Fruit fly (Drosophila melanogaster) whole organism, larva: ENCODE results near the gene Akh.

ENCODE experiments used
- noc ChIP-seq: fragments of 200-800 bp; sonication (Bioruptor generic); optimal IDR thresholded peaks from 3 replicates; lab custom pipeline; 2019; ENCODE audit warnings: missing biosample characterization, mild to moderate bottlenecking, missing genetic modification characterization, moderate library complexity

Akh gene

dm6 chr3L:4141167-4141566, at the start of gene Akh:
Gene Akh, plus strand, starts transcription at chr3L:4141467.
- TF ChIP-seq noc = no peak

dm6 chr3L:4092705-4093257, 48.5 kb upstream of the Akh start, which contains the start of gene CG14990:
Gene CG14990, plus strand, starts transcription at chr3L:4093207.
- TF ChIP-seq noc = no peak

- no peak for TF ChIP-seq noc
Observed at dm6 chr3L:4096546-4096945, 44.7 kb upstream of the Akh start.

- TF ChIP-seq noc = no peak
Observed at dm6 chr3L:4099194-4099593, 42.1 kb upstream of the Akh start.

- TF ChIP-seq noc = peak; percentile 3
Observed at dm6 chr3L:4102496-4103257, 38.6 kb upstream of the Akh start, which contains the start of gene CG14995. Gene CG14995, minus strand, starts transcription at chr3L:4103256.

dm6 chr3L:4103258-4104247, 37.7 kb upstream of the Akh start, which contains the start of gene Fit1:
Gene Fit1, plus strand, starts transcription at chr3L:4103564.
- TF ChIP-seq noc = peak; percentile 48

- no peak for TF ChIP-seq noc
Observed at dm6 chr3L:4107120-4107519, 34.1 kb upstream of the Akh start.

- no peak for TF ChIP-seq noc
Observed at dm6 chr3L:4108072-4108843, 33.0 kb upstream of the Akh start, which contains the start of gene Ack. Gene Ack, plus strand, starts transcription at chr3L:4108186.

- TF ChIP-seq noc = peak; percentile 86
Observed at dm6 chr3L:4108844-4109494, 32.3 kb upstream of the Akh start.

- no peak for TF ChIP-seq noc
Observed at dm6 chr3L:4110212-4110611, 31.1 kb upstream of the Akh start.

- TF ChIP-seq noc = no peak
Observed at dm6 chr3L:4113998-4114397, 27.3 kb upstream of the Akh start.

- TF ChIP-seq noc = no peak
Observed at dm6 chr3L:4115107-4115506, 26.2 kb upstream of the Akh start.

dm6 chr3L:4115701-4116100, 25.6 kb upstream of the Akh start:
- TF ChIP-seq noc = no peak

dm6 chr3L:4116490-4117367, 24.5 kb upstream of the Akh start:
- peak; percentile 89 for TF ChIP-seq noc

- TF ChIP-seq noc = peak; percentile 33
Observed at dm6 chr3L:4117493-4117892, 23.8 kb upstream of the Akh start.
